Worm (Caenorhabditis elegans): ENCODE results near the gene arrd-26.

The arrd-26 gene

ce11 chrIV:2048839-2049238 is 17.2 kb upstream of the arrd-26 start (continued):
- TF ChIP-seq F10B5.3 (tag; optimal IDR thresholded peaks at IDR 0.05) (no peak), T26A8.4 (GFP tag; IDR thresholded peaks at IDR 0.05) (no peak), lin-29 (GFP tag; IDR thresholded peaks at IDR 0.05) (no peak), dmd-9 (GFP tag; IDR thresholded peaks at IDR 0.05) (no peak), F44E2.7 (GFP tag; IDR thresholded peaks at IDR 0.05) (no peak), hlh-30 (tag; optimal IDR thresholded peaks at IDR 0.05; ENCODE audit: insufficient read depth) (peak; percentile 65), lin-38 (GFP tag; IDR thresholded peaks at IDR 0.05) (peak; percentile 38), egl-43 (GFP tag; IDR thresholded peaks at IDR 0.05) (0 out of 2 replicates have a peak, but pooled peaks have one; percentile 12), dmd-8 (GFP tag; IDR thresholded peaks at IDR 0.05) (no peak), Y48G9A.11 (GFP tag; IDR thresholded peaks at IDR 0.05) (no peak), php-3 (GFP tag; IDR thresholded peaks at IDR 0.05) (no peak), ZK546.5 (tag; optimal IDR thresholded peaks at IDR 0.05) (no peak), hmg-1.1 (GFP tag; IDR thresholded peaks at IDR 0.05) (peak; percentile 86), ceh-28 (tag; optimal IDR thresholded peaks at IDR 0.05) (peak; percentile 20), attf-4 (tag; optimal IDR thresholded peaks at IDR 0.05) (no peak), daf-8 (GFP tag; IDR thresholded peaks at IDR 0.05) (no peak), zfp-2 (tag; optimal IDR thresholded peaks at IDR 0.05) (no peak), daf-16 (GFP tag; optimal IDR thresholded peaks at IDR 0.05) (no peak), daf-16 (tag; optimal IDR thresholded peaks at IDR 0.05) (no peak), hif-1 (tag; optimal IDR thresholded peaks at IDR 0.05) (peak in 1 of 2 experiments; percentile 65), daf-19 (GFP tag; conservative IDR thresholded peaks at IDR 0.05) (no peak), lin-39 (tag; optimal IDR thresholded peaks at IDR 0.05) (no peak), dpl-1 (GFP tag; optimal IDR thresholded peaks at IDR 0.05) (peak; percentile 28), zag-1 (tag; optimal IDR thresholded peaks at IDR 0.05) (no peak), T20F7.1 (GFP tag; optimal IDR thresholded peaks at IDR 0.05) (no peak), F49E8.2 (tag; optimal IDR thresholded peaks at IDR 0.05; ENCODE audit: borderline replicate concordance) (no peak), skn-1 (tag; optimal IDR thresholded peaks at IDR 0.05) (no peak), zfp-3 (GFP tag; conservative IDR thresholded peaks at IDR 0.05) (no peak), gei-8 (GFP tag; optimal IDR thresholded peaks at IDR 0.05) (no peak), duxl-1 (tag; optimal IDR thresholded peaks at IDR 0.05; ENCODE audit: poor library complexity) (no peak), mdl-1 (tag; optimal IDR thresholded peaks at IDR 0.05) (peak in 1 of 2 experiments; percentile 42), R02D3.7 (tag; optimal IDR thresholded peaks at IDR 0.05) (no peak), ctbp-1 (GFP tag; IDR thresholded peaks at IDR 0.05) (peak; percentile 89), tag-97 (GFP tag; IDR thresholded peaks at IDR 0.05) (no peak), sdz-12 (GFP tag; optimal IDR thresholded peaks at IDR 0.05) (no peak), nhr-25 (tag; optimal IDR thresholded peaks at IDR 0.05; ENCODE audit: borderline replicate concordance, insufficient read depth) (peak; percentile 80), nhr-237 (tag; optimal IDR thresholded peaks at IDR 0.05) (no peak), nhr-102 (tag; optimal IDR thresholded peaks at IDR 0.05) (no peak), madf-9 (GFP tag; conservative IDR thresholded peaks at IDR 0.05) (no peak), unc-39 (tag; optimal IDR thresholded peaks at IDR 0.05) (no peak), nhr-28 (tag; optimal IDR thresholded peaks at IDR 0.05) (peak; percentile 61), nhr-76 (tag; optimal IDR thresholded peaks at IDR 0.05) (no peak), madf-5 (GFP tag; IDR thresholded peaks at IDR 0.05) (no peak), daf-12 (tag; optimal IDR thresholded peaks at IDR 0.05) (no peak), nhr-6 (tag; optimal IDR thresholded peaks at IDR 0.05) (no peak), spr-1 (tag; optimal IDR thresholded peaks at IDR 0.05) (no peak), ceh-32 (tag; optimal IDR thresholded peaks at IDR 0.05; ENCODE audit: poor library complexity) (peak; percentile 38), pha-4 (GFP tag; IDR thresholded peaks at IDR 0.05) (peak; percentile 48), pha-4 (tag; optimal IDR thresholded peaks at IDR 0.05) (no peak), rbr-2 (tag; optimal IDR thresholded peaks at IDR 0.05) (peak; percentile 82), lir-3 (tag; optimal IDR thresholded peaks at IDR 0.05) (no peak), nhr-11 (tag; optimal IDR thresholded peaks at IDR 0.05) (peak; percentile 72)
